Worm (Caenorhabditis elegans): ENCODE measurements around the gene dnj-7.

Gene dnj-7

ce11 chrX:7177341-7177740, 17.0 kb upstream of the dnj-7 start, which contains the start of gene F43E12.1:
TSS of gene F43E12.1 (plus strand) at chrX:7177641.
- no peak for TF ChIP-seq nhr-12 (tag; optimal IDR thresholded peaks at IDR 0.05)

- TF ChIP-seq lin-15B (tag; optimal IDR thresholded peaks at IDR 0.05) = peak; percentile 13
- TF ChIP-seq sea-2 (GFP tag; optimal IDR thresholded peaks at IDR 0.05) = no peak
- no peak for TF ChIP-seq unc-62 (GFP tag; optimal IDR thresholded peaks at IDR 0.05)
- TF ChIP-seq mml-1 (tag; optimal IDR thresholded peaks at IDR 0.05) = no peak
- no peak for TF ChIP-seq ceh-16 (tag; optimal IDR thresholded peaks at IDR 0.05)
- TF ChIP-seq egl-27 (tag; optimal IDR thresholded peaks at IDR 0.05) = peak; percentile 74
- TF ChIP-seq fos-1 (tag; optimal IDR thresholded peaks at IDR 0.05) = no peak
- peak; percentile 93 for TF ChIP-seq ceh-28 (tag; optimal IDR thresholded peaks at IDR 0.05)
- TF ChIP-seq elt-2 (tag; optimal IDR thresholded peaks at IDR 0.05) = peak; percentile 75
- peak; percentile 33 for TF ChIP-seq ztf-4 (tag; optimal IDR thresholded peaks at IDR 0.05)
- TF ChIP-seq ama-1 (optimal IDR thresholded peaks at IDR 0.05) = no peak
- peak; percentile 61 for TF ChIP-seq ceh-82 (tag; optimal IDR thresholded peaks at IDR 0.05)
- TF ChIP-seq nhr-237 (tag; optimal IDR thresholded peaks at IDR 0.05) = peak; percentile 13
- peak; percentile 94 for TF ChIP-seq tbx-2 (tag; optimal IDR thresholded peaks at IDR 0.05)
- peak; percentile 81 for TF ChIP-seq pqm-1 (tag; optimal IDR thresholded peaks at IDR 0.05)
- TF ChIP-seq nfya-1 (tag; optimal IDR thresholded peaks at IDR 0.05; ENCODE audit: insufficient read depth) = peak; percentile 66
- TF ChIP-seq hmg-11 (tag; optimal IDR thresholded peaks at IDR 0.05) = no peak
- TF ChIP-seq skn-1 (tag; optimal IDR thresholded peaks at IDR 0.05) = peak; percentile 77
- peak; percentile 95 for TF ChIP-seq nhr-77 (tag; optimal IDR thresholded peaks at IDR 0.05)
- TF ChIP-seq aly-2 (tag; optimal IDR thresholded peaks at IDR 0.05) = peak; percentile 67
- TF ChIP-seq fkh-10 (GFP tag; optimal IDR thresholded peaks at IDR 0.05) = no peak
- TF ChIP-seq nhr-43 (tag; optimal IDR thresholded peaks at IDR 0.05; ENCODE audit: poor library complexity, severe bottlenecking) = peak; percentile 98
- peak; percentile 63 for TF ChIP-seq egl-5 (tag; optimal IDR thresholded peaks at IDR 0.05)
- TF ChIP-seq ztf-11 (tag; optimal IDR thresholded peaks at IDR 0.05) = no peak
- no peak for TF ChIP-seq eor-1 (tag; optimal IDR thresholded peaks at IDR 0.05)
- TF ChIP-seq daf-12 (tag; optimal IDR thresholded peaks at IDR 0.05) = no peak
- no peak for TF ChIP-seq elt-1 (tag; optimal IDR thresholded peaks at IDR 0.05)
- TF ChIP-seq nhr-76 (tag; optimal IDR thresholded peaks at IDR 0.05) = peak; percentile 73
- no peak for TF ChIP-seq ceh-9 (tag; optimal IDR thresholded peaks at IDR 0.05)
- peak; percentile 96 for TF ChIP-seq nhr-25 (tag; optimal IDR thresholded peaks at IDR 0.05)
- TF ChIP-seq lsy-12 (tag; optimal IDR thresholded peaks at IDR 0.05) = peak; percentile 93
- peak; percentile 98 for TF ChIP-seq nhr-23 (tag; optimal IDR thresholded peaks at IDR 0.05)
- TF ChIP-seq ZK546.5 (tag; optimal IDR thresholded peaks at IDR 0.05) = no peak
- TF ChIP-seq nhr-12 (tag; optimal IDR thresholded peaks at IDR 0.05) = no peak
- peak; percentile 22 to 80 (median 40) for TF ChIP-seq elt-3 (tag; optimal IDR thresholded peaks at IDR 0.05)
- TF ChIP-seq snpc-4 (tag; optimal IDR thresholded peaks at IDR 0.05) = peak; percentile 76
- TF ChIP-seq nhr-28 (tag; optimal IDR thresholded peaks at IDR 0.05) = peak; percentile 79
- peak; percentile 88 for TF ChIP-seq pha-4 (tag; optimal IDR thresholded peaks at IDR 0.05)
- TF ChIP-seq fkh-2 (tag; optimal IDR thresholded peaks at IDR 0.05) = no peak
- peak; percentile 65 for TF ChIP-seq R02D3.7 (tag; optimal IDR thresholded peaks at IDR 0.05)
- peak; percentile 69 for TF ChIP-seq lin-39 (tag; optimal IDR thresholded peaks at IDR 0.05)
- no peak for TF ChIP-seq unc-39 (tag; optimal IDR thresholded peaks at IDR 0.05)
- no peak for TF ChIP-seq nhr-11 (tag; optimal IDR thresholded peaks at IDR 0.05)
- peak; percentile 99 for TF ChIP-seq jun-1 (tag; optimal IDR thresholded peaks at IDR 0.05)
- TF ChIP-seq nhr-67 (tag; optimal IDR thresholded peaks at IDR 0.05) = no peak
- peak; percentile 12 for TF ChIP-seq mdl-1 (tag; optimal IDR thresholded peaks at IDR 0.05)
- TF ChIP-seq zag-1 (tag; optimal IDR thresholded peaks at IDR 0.05) = no peak
These were observed 12.7 kb upstream of the dnj-7 start for ce11 chrX:7181627-7182026.
